Fruit fly (Drosophila melanogaster): Measurements from ENCODE around the gene CG34112.

Gene CG34112

DNA sequence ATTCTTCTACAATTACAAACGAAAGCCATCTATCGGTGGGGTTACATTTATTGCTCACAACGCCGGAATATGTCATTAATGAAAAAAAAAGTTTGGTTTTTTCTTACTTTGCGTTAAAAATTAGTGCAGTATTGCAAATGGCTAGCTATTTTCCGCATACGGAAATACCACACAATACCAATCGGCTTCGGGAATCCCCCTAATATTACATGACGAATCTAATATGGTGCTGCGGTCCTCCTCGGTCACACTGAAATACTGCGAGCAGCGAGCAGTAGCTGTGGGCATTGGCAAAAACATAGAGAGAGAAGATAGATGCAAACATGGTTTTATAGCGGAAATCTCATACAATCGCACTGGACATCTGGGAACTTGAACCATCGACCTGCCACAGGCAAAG, 6.6 kb downstream of the CG34112 start, which contains the start of gene tub (continued):
- peak; percentile 44 for TF ChIP-seq CG18262 (tag; optimal IDR thresholded peaks at IDR 0.05)
- TF ChIP-seq TFAM (GFP tag; optimal IDR thresholded peaks at IDR 0.05), result no peak
- TF ChIP-seq CG17385 (GFP tag; optimal IDR thresholded peaks at IDR 0.05), result no peak
- peak in 1 of 2 experiments; percentile 26 for TF ChIP-seq bsh (GFP tag; optimal IDR thresholded peaks at IDR 0.05)
- TF ChIP-seq vnd (GFP tag; IDR thresholded peaks at IDR 0.05; ENCODE audit: partially characterized antibody), result no peak
- no peak for TF ChIP-seq pita (GFP tag; optimal IDR thresholded peaks at IDR 0.05)
- TF ChIP-seq odd (GFP tag; optimal IDR thresholded peaks at IDR 0.05), result peak; percentile 40
- no peak for TF ChIP-seq salm (tag; optimal IDR thresholded peaks at IDR 0.05)
- TF ChIP-seq sens-2 (GFP tag; IDR thresholded peaks at IDR 0.05), result no peak
- TF ChIP-seq NK7.1 (GFP tag; optimal IDR thresholded peaks at IDR 0.05), result peak; percentile 8
- TF ChIP-seq az2 (GFP tag; optimal IDR thresholded peaks at IDR 0.05), result peak; percentile 35
- peak; percentile 24; the same call in 1 of the 3 replicates for TF ChIP-seq dysf (GFP tag; IDR thresholded peaks at IDR 0.05)
- no peak for TF ChIP-seq cas (GFP tag; IDR thresholded peaks at IDR 0.05)
- TF ChIP-seq YL-1 (GFP tag; optimal IDR thresholded peaks at IDR 0.05), result peak; percentile 45
- no peak for TF ChIP-seq CG6813 (GFP tag; optimal IDR thresholded peaks at IDR 0.05)
- TF ChIP-seq Doc2 (GFP tag; IDR thresholded peaks at IDR 0.05), result no peak
- TF ChIP-seq slp2 (GFP tag; optimal IDR thresholded peaks at IDR 0.05), result no peak
- TF ChIP-seq CG10979 (tag; optimal IDR thresholded peaks at IDR 0.05), result peak; percentile 36
- no peak for TF ChIP-seq CG15269 (tag; optimal IDR thresholded peaks at IDR 0.05)
- TF ChIP-seq lmd (GFP tag; IDR thresholded peaks at IDR 0.05), result peak; percentile 38; the same call in 1 of the 2 replicates
- peak; percentile 21 for TF ChIP-seq Mes4 (GFP tag; optimal IDR thresholded peaks at IDR 0.05)
- no peak for TF ChIP-seq ham (GFP tag; IDR thresholded peaks at IDR 0.05)
- TF ChIP-seq pan (optimal IDR thresholded peaks at IDR 0.05), result no peak
- TF ChIP-seq pan (GFP tag; optimal IDR thresholded peaks at IDR 0.05 in 1 of 2, IDR thresholded peaks at IDR 0.05 in 1 of 2), result peak in 1 of 2 experiments; percentile 42
- TF ChIP-seq eyg (GFP tag; optimal IDR thresholded peaks at IDR 0.05), result no peak
- peak; percentile 73 for TF ChIP-seq CG7987 (GFP tag; optimal IDR thresholded peaks at IDR 0.05)
- TF ChIP-seq CG11695 (GFP tag; IDR thresholded peaks at IDR 0.05), result no peak
- TF ChIP-seq CTCF (GFP tag; optimal IDR thresholded peaks at IDR 0.05), result peak; percentile 84
- no peak for TF ChIP-seq Hr51 (GFP tag; optimal IDR thresholded peaks at IDR 0.05)
- TF ChIP-seq CG9727 (GFP tag; optimal IDR thresholded peaks at IDR 0.05), result no peak
- no peak; the same call in 1 of the 3 replicates for TF ChIP-seq CG17361 (GFP tag; IDR thresholded peaks at IDR 0.05)
- TF ChIP-seq Poxn (GFP tag; IDR thresholded peaks at IDR 0.05), result no peak
- no peak for TF ChIP-seq CG10321 (GFP tag; IDR thresholded peaks at IDR 0.05)
- TF ChIP-seq CG7271 (tag; optimal IDR thresholded peaks at IDR 0.05), result no peak
- TF ChIP-seq Hr78 (GFP tag; optimal IDR thresholded peaks at IDR 0.05), result no peak
- TF ChIP-seq CG12299 (tag; optimal IDR thresholded peaks at IDR 0.05), result no peak
- no peak for TF ChIP-seq CG6765 (GFP tag; optimal IDR thresholded peaks at IDR 0.05)
- TF ChIP-seq ci (GFP tag; IDR thresholded peaks at IDR 0.05), result no peak
- TF ChIP-seq dan (GFP tag; IDR thresholded peaks at IDR 0.05), result no peak
- TF ChIP-seq D19A (tag; optimal IDR thresholded peaks at IDR 0.05), result peak; percentile 40
- TF ChIP-seq z (GFP tag; IDR thresholded peaks at IDR 0.05), result no peak
- TF ChIP-seq nau (GFP tag; optimal IDR thresholded peaks at IDR 0.05), result no peak
- peak; percentile 76 for TF ChIP-seq HmgZ (tag; optimal IDR thresholded peaks at IDR 0.05)
- no peak for TF ChIP-seq yki (optimal IDR thresholded peaks at IDR 0.05)
- peak; percentile 31 for TF ChIP-seq Chrac-16 (GFP tag; optimal IDR thresholded peaks at IDR 0.05)
- TF ChIP-seq knrl (GFP tag; IDR thresholded peaks at IDR 0.05; ENCODE audit: partially characterized antibody), result no peak
- peak; percentile 36 for TF ChIP-seq kay (GFP tag; optimal IDR thresholded peaks at IDR 0.05)
- TF ChIP-seq CG31388 (GFP tag; optimal IDR thresholded peaks at IDR 0.05), result peak; percentile 8
- 0 out of 2 replicates have a peak, but pooled peaks have one; percentile 39 for TF ChIP-seq CG32767 (GFP tag; IDR thresholded peaks at IDR 0.05)
- TF ChIP-seq al (GFP tag; IDR thresholded peaks at IDR 0.05), result no peak
- no peak for TF ChIP-seq pros (GFP tag; optimal IDR thresholded peaks at IDR 0.05)
- TF ChIP-seq CG12942 (GFP tag; optimal IDR thresholded peaks at IDR 0.05), result no peak
